Worm (Caenorhabditis elegans) whole organism, L4 larva: ENCODE results near the gene pqn-42.

Experiments used
- F26F4.8 ChIP-seq: fragments of 200-800 bp; sonication (Bioruptor generic); conservative IDR thresholded peaks from 2 replicates; pipeline ENCODE4 v1.3.6; 2022; ENCODE audit warnings: missing genetic modification characterization, missing compliant biosample characterization
- Y48G9A.11 ChIP-seq: fragments of 200-800 bp; sonication (Bioruptor generic); IDR thresholded peaks from 2 replicates; pipeline ENCODE4 v1.3.6; 2022; ENCODE audit warnings: missing genetic modification reagents, missing genetic modification characterization, missing compliant biosample characterization
- dmd-9 ChIP-seq: fragments of 200-800 bp; sonication (Bioruptor generic); IDR thresholded peaks from 2 replicates; pipeline ENCODE4 v1.3.6; 2022; ENCODE audit warnings: missing genetic modification reagents, missing genetic modification characterization, missing compliant biosample characterization
- hif-1 ChIP-seq, 2 experiments: sonication (generic microtip); optimal IDR thresholded peaks; 2 replicates each; lab custom pipeline; 2016 to 2017; ENCODE audit warnings: missing compliant biosample characterization in 2 of 2, missing genetic modification characterization in 2 of 2, missing genetic modification reagents in 2 of 2, missing genotype in 2 of 2, mild to moderate bottlenecking in 1 of 2
- lin-39 ChIP-seq: fragments of 150-350 bp; optimal IDR thresholded peaks from 2 replicates; lab custom pipeline; 2014; ENCODE audit warnings: missing biosample characterization, missing genetic modification reagents, missing genetic modification characterization
- nhr-28 ChIP-seq: fragments of 150-350 bp; optimal IDR thresholded peaks from 2 replicates; lab custom pipeline; 2014; ENCODE audit warnings: missing biosample characterization, missing genetic modification characterization
- nhr-77 ChIP-seq: fragments of 150-350 bp; optimal IDR thresholded peaks from 2 replicates; lab custom pipeline; 2014; ENCODE audit warnings: missing biosample characterization, missing genetic modification characterization
- pha-4 ChIP-seq, 2 experiments: fragments of 150-350 bp in 1 of 2; fragments of 200-800 bp in 1 of 2; sonication (Bioruptor generic) in 1 of 2; IDR thresholded peaks in 1 of 2; optimal IDR thresholded peaks in 1 of 2; 2 replicates each; pipeline versions ENCODE4 v1.3.6 to Lab custom; 2014 to 2022; ENCODE audit warnings: missing genetic modification characterization in 2 of 2, missing genetic modification reagents in 2 of 2, missing biosample characterization in 1 of 2, missing compliant biosample characterization in 1 of 2
- saeg-2 ChIP-seq: fragments of 200-800 bp; sonication (Bioruptor generic); IDR thresholded peaks from 2 replicates; pipeline ENCODE4 v1.3.6; 2022; ENCODE audit warnings: missing genetic modification reagents, missing genetic modification characterization, missing compliant biosample characterization
- unc-130 ChIP-seq: sonication (generic microtip); optimal IDR thresholded peaks from 2 replicates; lab custom pipeline; 2016; ENCODE audit warnings: missing genetic modification reagents, missing genetic modification characterization, missing compliant biosample characterization
- unc-62 ChIP-seq, 3 experiments: fragments of 150-350 bp in 1 of 3; sonication (generic microtip); optimal IDR thresholded peaks in 2 of 3; peaks in 1 of 3; 1 replicate in 1 of 3; 2 replicates in 2 of 3; lab custom pipeline; 2014 to 2017; ENCODE audit warnings: missing biosample characterization in 3 of 3, missing genetic modification characterization in 3 of 3, missing genetic modification reagents in 3 of 3, missing genotype in 1 of 3
- zfp-3 ChIP-seq: fragments of 200-800 bp; sonication (Bioruptor generic); conservative IDR thresholded peaks from 2 replicates; pipeline ENCODE4 v1.3.6; 2022; ENCODE audit warnings: missing genetic modification reagents, missing genetic modification characterization, missing compliant biosample characterization
- zip-11 ChIP-seq: fragments of 200-800 bp; sonication (Bioruptor generic); IDR thresholded peaks from 2 replicates; pipeline ENCODE4 v1.3.6; 2022; ENCODE audit warnings: missing genetic modification characterization, missing compliant biosample characterization

DNA sequence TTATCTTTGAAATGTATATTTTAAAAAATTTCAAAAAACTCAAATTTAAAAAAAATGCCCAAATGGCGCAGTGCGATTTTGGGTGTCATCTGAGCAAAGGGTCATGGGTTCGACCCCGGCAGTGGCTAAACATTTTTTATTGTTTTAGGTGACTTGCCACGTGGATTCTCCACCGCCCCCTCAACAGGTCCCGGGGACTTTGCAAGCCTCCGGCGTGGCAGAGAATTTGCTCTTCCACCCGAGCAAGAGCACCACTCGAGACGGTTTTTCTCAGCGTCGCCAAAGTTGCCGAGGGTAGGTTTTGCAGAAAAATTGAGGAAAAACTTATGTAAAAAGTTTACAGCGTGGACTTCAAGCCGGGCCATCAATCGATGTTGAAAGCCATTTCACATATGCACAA, 13.6 kb downstream of the pqn-42 start:
- TF ChIP-seq unc-130 (GFP tag; lab: Kevin White, UChicago) (no peak), nhr-28 (tag; lab: Kevin White, UChicago) (no peak), hif-1 (tag; optimal IDR thresholded peaks at IDR 0.05; lab: Kevin White, UChicago) (no peak), unc-62 (GFP tag; optimal IDR thresholded peaks at IDR 0.05 in 1 of 2; lab: Kevin White, UChicago) (no peak), unc-62 (tag; optimal IDR thresholded peaks at IDR 0.05; lab: Kevin White, UChicago) (no peak), dmd-9 (GFP tag; lab: Robert Waterston, UW) (no peak), nhr-77 (tag; lab: Kevin White, UChicago) (no peak), pha-4 (GFP tag; IDR thresholded peaks at IDR 0.05; lab: Robert Waterston, UW) (no peak), pha-4 (tag; optimal IDR thresholded peaks at IDR 0.05; lab: Kevin White, UChicago) (no peak), Y48G9A.11 (GFP tag; lab: Robert Waterston, UW) (no peak), lin-39 (no peak), zfp-3 (GFP tag; lab: Robert Waterston, UW) (no peak), zip-11 (no peak), saeg-2 (GFP tag; lab: Robert Waterston, UW) (no peak), F26F4.8 (GFP tag; lab: Robert Waterston, UW) (no peak)
